Worm (Caenorhabditis elegans): Measurements from ENCODE around the gene rsp-5.
A peak's percentile ranks its signal among the peaks of the same experiment; 100 is the strongest.

Gene rsp-5

ce11 chrII:6531527-6531926 lies 41.6 kb downstream of the rsp-5 start, which contains the start of gene abch-1 (continued):
- TF ChIP-seq cebp-1 (GFP tag; IDR thresholded peaks at IDR 0.05) (no peak), cebp-1 (tag; optimal IDR thresholded peaks at IDR 0.05) (no peak), hmg-1.2 (GFP tag; IDR thresholded peaks at IDR 0.05) (no peak), snpc-1.3 (tag; optimal IDR thresholded peaks at IDR 0.05; ENCODE audit: insufficient read depth) (no peak), K12H6.12 (tag; optimal IDR thresholded peaks at IDR 0.05) (no peak), unc-62 (GFP tag; optimal IDR thresholded peaks at IDR 0.05) (no peak)

DNA sequence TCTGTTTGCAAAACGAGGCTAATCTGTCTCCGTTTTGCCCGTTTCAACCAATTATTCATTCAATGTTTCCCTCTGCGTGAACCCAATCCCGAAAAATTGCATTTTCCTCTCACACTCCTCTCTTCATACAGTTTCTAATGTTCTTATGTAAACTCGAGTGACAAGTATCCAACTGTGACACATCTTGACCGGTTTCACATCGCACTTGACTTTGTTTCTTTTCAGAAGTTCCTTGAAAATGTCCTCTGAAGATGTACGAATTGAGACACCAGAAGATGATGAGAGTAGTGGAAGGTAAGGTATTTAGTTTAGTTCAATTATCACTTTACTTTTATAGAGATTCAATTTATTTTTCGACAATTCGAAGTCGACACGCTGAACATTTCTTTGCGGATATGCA lies 42.0 kb downstream of the rsp-5 start, which contains the start of gene abcx-1:
TSS of gene abcx-1 (plus strand) at position 224 of the 400 bp plus-strand sequence.
- no peak for TF ChIP-seq ztf-18 (tag; optimal IDR thresholded peaks at IDR 0.05)
- no peak for TF ChIP-seq snpc-1.1 (tag; optimal IDR thresholded peaks at IDR 0.05; ENCODE audit: insufficient read depth)
- TF ChIP-seq hmg-20 (GFP tag; IDR thresholded peaks at IDR 0.05) = no peak
- no peak for TF ChIP-seq gei-17 (GFP tag; optimal IDR thresholded peaks at IDR 0.05)
- TF ChIP-seq dpl-1 (GFP tag; optimal IDR thresholded peaks at IDR 0.05) = no peak
- no peak for TF ChIP-seq sptf-2 (GFP tag; optimal IDR thresholded peaks at IDR 0.05)
- TF ChIP-seq lsy-27 (tag; optimal IDR thresholded peaks at IDR 0.05; ENCODE audit: borderline replicate concordance, insufficient read depth) = no peak

- TF ChIP-seq F23B12.7 (tag; optimal IDR thresholded peaks at IDR 0.05; ENCODE audit: insufficient read depth) (peak; percentile 95), bed-1 (GFP tag; IDR thresholded peaks at IDR 0.05) (no peak), lin-54 (GFP tag; optimal IDR thresholded peaks at IDR 0.05) (peak; percentile 83), ztf-26 (tag; optimal IDR thresholded peaks at IDR 0.05) (no peak), lsl-1 (GFP tag; optimal IDR thresholded peaks at IDR 0.05) (peak; percentile 28), lin-35 (GFP tag; optimal IDR thresholded peaks at IDR 0.05) (peak in 1 of 3 experiments; percentile 79), dpl-1 (GFP tag; optimal IDR thresholded peaks at IDR 0.05) (peak; percentile 59), mcd-1 (GFP tag; IDR thresholded peaks at IDR 0.05) (peak; percentile 93), efl-1 (GFP tag; optimal IDR thresholded peaks at IDR 0.05) (peak; percentile 70)
These were observed 46.0 kb downstream of the rsp-5 start, which contains the start of gene utp-20 for ce11 chrII:6535957-6536424. TSS of gene utp-20 (plus strand) at chrII:6536374.
